Worm (Caenorhabditis elegans): ENCODE data around the gene M04B2.4.
A peak's percentile ranks its signal among the peaks of the same experiment; 100 is the strongest.

M04B2.4 gene

DNA sequence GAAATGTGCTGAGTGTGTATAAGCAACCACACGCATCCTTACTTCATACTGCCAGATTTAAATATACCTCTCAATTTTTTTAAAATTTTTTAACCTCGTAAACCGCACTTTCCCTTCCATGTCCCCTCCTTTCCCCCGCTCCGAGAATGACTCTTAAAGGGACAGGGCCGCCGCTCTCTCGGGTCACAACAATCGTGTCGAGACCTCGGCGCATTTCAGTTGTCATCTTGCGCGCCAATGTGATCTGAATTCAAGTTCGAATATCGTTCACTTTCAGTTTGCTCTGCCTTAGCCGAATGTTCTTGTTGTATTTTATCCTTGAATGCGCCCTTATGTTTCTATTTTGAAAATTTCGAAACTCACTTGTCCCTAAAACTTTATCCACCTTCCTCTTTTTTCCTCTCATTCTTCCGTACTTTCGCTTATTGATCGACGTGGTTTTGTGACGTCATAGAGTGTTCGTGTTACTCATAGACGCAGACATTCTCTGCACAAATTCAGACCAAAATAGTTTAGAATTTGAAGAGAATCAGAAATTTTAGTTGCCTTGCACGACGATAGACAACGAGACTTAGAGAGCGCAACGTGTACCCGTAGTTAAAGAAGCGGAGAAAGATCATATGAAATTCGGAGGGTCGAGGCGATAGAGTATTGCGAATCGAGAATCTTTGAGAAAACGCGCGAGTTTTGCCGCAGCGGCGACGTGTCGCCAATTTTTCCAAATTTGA is 1.6 kb upstream of the M04B2.4 start (continued):
- TF ChIP-seq hlh-11 (tag; optimal IDR thresholded peaks at IDR 0.05): peak; percentile 84
- TF ChIP-seq saeg-2 (GFP tag; IDR thresholded peaks at IDR 0.05): 0 out of 2 replicates have a peak, but pooled peaks have one; percentile 21
- TF ChIP-seq lin-38 (GFP tag; IDR thresholded peaks at IDR 0.05): peak; percentile 18
- peak; percentile 13 for TF ChIP-seq fkh-10 (GFP tag; optimal IDR thresholded peaks at IDR 0.05)
- TF ChIP-seq daf-19 (GFP tag; conservative IDR thresholded peaks at IDR 0.05): 0 out of 2 replicates have a peak, but pooled peaks have one; percentile 15
- no peak for TF ChIP-seq ZK337.2 (GFP tag; IDR thresholded peaks at IDR 0.05)
- peak; percentile 88 for TF ChIP-seq T20F7.1 (GFP tag; optimal IDR thresholded peaks at IDR 0.05)
- TF ChIP-seq nhr-42 (GFP tag; IDR thresholded peaks at IDR 0.05): peak; percentile 64; the same call in 1 of the 2 replicates
- peak; percentile 43 for TF ChIP-seq hmg-1.1 (GFP tag; IDR thresholded peaks at IDR 0.05)
- TF ChIP-seq dve-1 (tag; optimal IDR thresholded peaks at IDR 0.05; ENCODE audit: insufficient read depth): peak; percentile 80

DNA sequence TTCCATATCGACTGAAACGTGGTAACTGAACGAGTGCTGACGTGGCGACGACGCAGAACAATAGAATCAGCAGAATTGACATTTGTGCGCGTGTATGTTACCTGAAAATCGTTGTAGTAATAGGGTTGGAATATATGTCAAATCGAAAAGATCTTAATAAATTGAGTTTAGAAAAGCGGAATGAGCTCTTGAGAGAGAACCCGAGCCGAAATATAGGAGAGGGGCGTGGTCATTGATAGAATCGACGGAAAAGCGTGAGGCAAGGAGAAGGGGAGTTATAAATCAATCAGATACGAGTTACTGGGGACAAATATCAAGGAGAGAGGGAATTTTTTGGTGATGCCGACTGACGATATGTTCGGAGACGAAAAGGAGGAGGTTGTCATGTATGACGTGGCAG is 10.2 kb downstream of the M04B2.4 start, which contains the start of gene M04B2.6:
Gene M04B2.6, minus strand, starts transcription at position 101 of the 400 bp plus-strand sequence.
- TF ChIP-seq duxl-1 (tag; optimal IDR thresholded peaks at IDR 0.05; ENCODE audit: poor library complexity): no peak
- TF ChIP-seq daf-16 (GFP tag; optimal IDR thresholded peaks at IDR 0.05): no peak
- no peak for TF ChIP-seq daf-16 (tag; optimal IDR thresholded peaks at IDR 0.05)
- no peak for TF ChIP-seq zfp-2 (tag; optimal IDR thresholded peaks at IDR 0.05)
- TF ChIP-seq lin-13 (GFP tag; optimal IDR thresholded peaks at IDR 0.05): no peak
- TF ChIP-seq nhr-111 (GFP tag; optimal IDR thresholded peaks at IDR 0.05): no peak
- TF ChIP-seq T20F7.1 (GFP tag; optimal IDR thresholded peaks at IDR 0.05): no peak
- no peak for TF ChIP-seq mdl-1 (tag; optimal IDR thresholded peaks at IDR 0.05)
- no peak for TF ChIP-seq ceh-44 (GFP tag; IDR thresholded peaks at IDR 0.05)
- TF ChIP-seq arid-1 (GFP tag; conservative IDR thresholded peaks at IDR 0.05): no peak
- TF ChIP-seq unc-130 (GFP tag; optimal IDR thresholded peaks at IDR 0.05): no peak
- no peak for TF ChIP-seq nhr-10 (tag; optimal IDR thresholded peaks at IDR 0.05)
- no peak for TF ChIP-seq nhr-41 (GFP tag; IDR thresholded peaks at IDR 0.05)
- no peak for TF ChIP-seq ama-1 (optimal IDR thresholded peaks at IDR 0.05)
- no peak for TF ChIP-seq nhr-102 (tag; optimal IDR thresholded peaks at IDR 0.05)

DNA sequence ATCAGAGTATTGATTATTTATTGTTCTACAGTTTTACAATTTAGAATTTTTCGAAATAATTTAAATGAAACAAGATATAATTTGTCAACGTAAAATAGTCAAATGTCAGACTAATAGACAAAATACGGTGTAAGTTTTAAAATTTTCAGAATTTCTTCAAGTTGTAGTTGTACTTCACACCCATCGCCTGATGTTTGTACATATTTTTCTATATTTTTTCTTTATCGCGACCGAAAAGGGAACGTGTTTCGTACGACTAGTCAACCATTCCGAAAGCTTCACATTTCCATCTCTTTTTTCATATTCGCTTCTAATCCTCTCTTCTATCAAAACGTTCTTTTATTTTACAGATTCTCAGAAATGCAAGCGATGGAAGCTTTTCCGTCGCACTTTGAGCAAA is 16.4 kb downstream of the M04B2.4 start, which contains the start of gene twk-25:
Gene twk-25, plus strand, starts transcription at position 301 of the 400 bp plus-strand sequence.
- TF ChIP-seq hmg-1.1 (GFP tag; IDR thresholded peaks at IDR 0.05): no peak
- TF ChIP-seq mdl-1 (tag; optimal IDR thresholded peaks at IDR 0.05): no peak
- no peak for TF ChIP-seq mdt-29 (GFP tag; IDR thresholded peaks at IDR 0.05)
- no peak for TF ChIP-seq egl-27 (tag; optimal IDR thresholded peaks at IDR 0.05)
- TF ChIP-seq nhr-111 (GFP tag; optimal IDR thresholded peaks at IDR 0.05): no peak
- TF ChIP-seq saeg-2 (GFP tag; IDR thresholded peaks at IDR 0.05): no peak
- no peak for TF ChIP-seq lin-38 (GFP tag; IDR thresholded peaks at IDR 0.05)
- TF ChIP-seq D1046.2 (GFP tag; IDR thresholded peaks at IDR 0.05): no peak

DNA sequence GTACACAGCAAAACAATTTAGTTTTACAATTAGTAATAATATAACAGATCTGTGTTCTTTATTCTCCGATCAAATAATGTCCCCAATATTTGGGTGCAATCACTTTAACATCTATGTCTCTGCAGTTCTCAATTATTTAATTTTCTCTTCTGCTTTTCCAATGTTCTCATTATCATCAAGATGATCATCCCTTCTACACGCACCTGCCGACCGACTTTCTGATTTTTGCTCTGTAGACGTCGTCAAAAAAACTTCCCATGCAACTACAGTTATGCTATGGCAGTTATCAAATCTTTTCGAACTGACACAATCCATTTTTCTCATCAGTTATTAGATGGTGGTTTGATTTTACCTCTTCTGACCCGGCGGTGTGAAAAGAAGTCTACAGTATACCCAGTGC is 17.2 kb downstream of the M04B2.4 start:
- TF ChIP-seq nhr-28 (tag; optimal IDR thresholded peaks at IDR 0.05) (peak; percentile 61), dmd-6 (GFP tag; IDR thresholded peaks at IDR 0.05) (peak; percentile 38; the same call in 1 of the 2 replicates), nhr-111 (GFP tag; optimal IDR thresholded peaks at IDR 0.05) (no peak), hlh-30 (tag; optimal IDR thresholded peaks at IDR 0.05; ENCODE audit: insufficient read depth) (peak; percentile 1), gei-8 (GFP tag; optimal IDR thresholded peaks at IDR 0.05) (peak; percentile 16), hlh-11 (tag; optimal IDR thresholded peaks at IDR 0.05) (peak; percentile 38), mxl-3 (GFP tag; optimal IDR thresholded peaks at IDR 0.05) (peak; percentile 29), nhr-48 (tag; optimal IDR thresholded peaks at IDR 0.05) (peak; percentile 52), nhr-11 (tag; optimal IDR thresholded peaks at IDR 0.05) (no peak), mdl-1 (tag; optimal IDR thresholded peaks at IDR 0.05) (peak in 1 of 2 experiments; percentile 20)

All from whole organism, L4 larva.